Fruit fly (Drosophila melanogaster) whole organism, embryonic: Measurements from ENCODE around the gene cher.

ENCODE experiments used
- Ada2b ChIP-seq: fragments of 200-800 bp; sonication (Bioruptor generic); IDR thresholded peaks from 2 replicates; pipeline ENCODE4 v1.3.6; 2022; ENCODE audit warnings: missing biosample characterization, missing genetic modification characterization
- Aef1 ChIP-seq: fragments of 200-800 bp; sonication (Bioruptor generic); IDR thresholded peaks from 3 replicates; pipeline ENCODE4 v1.3.6; 2022; ENCODE audit warnings: missing biosample characterization, missing genetic modification characterization
- Antp ChIP-seq: fragments of 200-800 bp; sonication (Bioruptor generic); optimal IDR thresholded peaks from 3 replicates; lab custom pipeline; 2016; ENCODE audit warnings: missing biosample characterization, missing genetic modification characterization
- C15 ChIP-seq: fragments of 200-800 bp; sonication (Bioruptor generic); IDR thresholded peaks from 3 replicates; pipeline ENCODE4 v1.3.6; 2022; ENCODE audit warnings: missing biosample characterization, missing genetic modification characterization
- CG10366 ChIP-seq: fragments of 200-800 bp; sonication (Bioruptor generic); IDR thresholded peaks from 2 replicates; pipeline ENCODE4 v1.3.6; 2022; ENCODE audit warnings: missing biosample characterization, missing genetic modification characterization
- CG1233 ChIP-seq: fragments of 200-800 bp; sonication (Bioruptor generic); optimal IDR thresholded peaks from 4 replicates; lab custom pipeline; 2018; ENCODE audit warnings: missing biosample characterization, mild to moderate bottlenecking, missing genetic modification characterization
- CG13424 ChIP-seq: fragments of 200-800 bp; sonication (Bioruptor generic); optimal IDR thresholded peaks from 2 replicates; lab custom pipeline; 2019; ENCODE audit warnings: missing biosample characterization, mild to moderate bottlenecking, missing genetic modification characterization, moderate library complexity
- CG14667 ChIP-seq: fragments of 200-800 bp; sonication (Bioruptor generic); IDR thresholded peaks from 2 replicates; pipeline ENCODE4 v1.3.6; 2022; ENCODE audit warnings: missing biosample characterization, missing genetic modification characterization
- CG17186 ChIP-seq: fragments of 200-800 bp; sonication (Bioruptor generic); optimal IDR thresholded peaks from 3 replicates; lab custom pipeline; 2017; ENCODE audit warnings: missing biosample characterization, missing genetic modification reagents, missing genetic modification characterization
- CG2199 ChIP-seq: fragments of 200-800 bp; sonication (Bioruptor generic); IDR thresholded peaks from 3 replicates; pipeline ENCODE4 v1.3.6; 2022; ENCODE audit warnings: missing biosample characterization, missing genetic modification characterization
- CG31224 ChIP-seq: fragments of 200-800 bp; sonication (Bioruptor generic); IDR thresholded peaks from 2 replicates; pipeline ENCODE4 v1.3.6; 2022; ENCODE audit warnings: missing biosample characterization, missing genetic modification characterization
- CG6813 ChIP-seq: fragments of 200-800 bp; sonication (Bioruptor generic); optimal IDR thresholded peaks from 2 replicates; lab custom pipeline; 2017; ENCODE audit warnings: missing biosample characterization, missing genetic modification characterization, mild to moderate bottlenecking, moderate library complexity, missing genetic modification reagents
- CG7372 ChIP-seq: fragments of 200-800 bp; sonication (Bioruptor generic); IDR thresholded peaks from 2 replicates; pipeline ENCODE4 v1.3.6; 2022; ENCODE audit warnings: missing biosample characterization, missing genetic modification characterization
- CG7839 ChIP-seq: fragments of 200-800 bp; sonication (Bioruptor generic); optimal IDR thresholded peaks from 3 replicates; lab custom pipeline; 2018; ENCODE audit warnings: missing biosample characterization, mild to moderate bottlenecking, missing genetic modification characterization, moderate library complexity
- CG8089 ChIP-seq: fragments of 200-800 bp; sonication (Bioruptor generic); optimal IDR thresholded peaks from 3 replicates; lab custom pipeline; 2016; ENCODE audit warnings: missing biosample characterization, missing genetic modification characterization
- Deaf1 ChIP-seq: fragments of 200-800 bp; optimal IDR thresholded peaks from 3 replicates; lab custom pipeline; 2019; ENCODE audit warnings: missing biosample characterization, mild to moderate bottlenecking, missing genetic modification characterization, moderate library complexity
- Dek ChIP-seq: fragments of 200-800 bp; sonication (Bioruptor generic); optimal IDR thresholded peaks from 3 replicates; lab custom pipeline; 2019; ENCODE audit warnings: missing biosample characterization, mild to moderate bottlenecking, missing genetic modification characterization, moderate library complexity
- Dp ChIP-seq: fragments of 200-800 bp; sonication (Bioruptor generic); optimal IDR thresholded peaks from 2 replicates; lab custom pipeline; 2018; ENCODE audit warnings: missing biosample characterization, mild to moderate bottlenecking, missing genetic modification characterization, moderate library complexity
- Drgx ChIP-seq: fragments of 200-800 bp; sonication (Bioruptor generic); IDR thresholded peaks from 2 replicates; pipeline ENCODE4 v1.3.6; 2022; ENCODE audit warnings: missing biosample characterization, missing genetic modification characterization
- Elba2 ChIP-seq: fragments of 200-800 bp; sonication (Bioruptor generic); optimal IDR thresholded peaks from 3 replicates; lab custom pipeline; 2016; ENCODE audit warnings: missing biosample characterization, missing genetic modification characterization
- Fer1 ChIP-seq: fragments of 200-800 bp; sonication (Bioruptor generic); optimal IDR thresholded peaks from 2 replicates; lab custom pipeline; 2017; ENCODE audit warnings: missing biosample characterization, mild to moderate bottlenecking, missing genetic modification characterization
- HLH54F ChIP-seq: fragments of 200-800 bp; sonication (Bioruptor generic); optimal IDR thresholded peaks from 3 replicates; lab custom pipeline; 2016; ENCODE audit warnings: missing biosample characterization, missing genetic modification characterization
- HmgD ChIP-seq: fragments of 200-800 bp; sonication (Bioruptor generic); optimal IDR thresholded peaks from 3 replicates; lab custom pipeline; 2016; ENCODE audit warnings: missing biosample characterization, missing genetic modification characterization
- Hr39 ChIP-seq: fragments of >200 bp; optimal IDR thresholded peaks from 2 replicates; lab custom pipeline; 2017
- Hr51 ChIP-seq, 2 experiments: fragments of 200-800 bp; sonication (Bioruptor generic); optimal IDR thresholded peaks; 2 replicates in 1 of 2; 3 replicates in 1 of 2; lab custom pipeline; 2016 to 2018; ENCODE audit warnings: missing biosample characterization in 2 of 2, missing genetic modification characterization in 2 of 2, mild to moderate bottlenecking in 1 of 2, moderate library complexity in 1 of 2
- Lhr ChIP-seq: fragments of 200-800 bp; sonication (Bioruptor generic); optimal IDR thresholded peaks from 3 replicates; lab custom pipeline; 2017; ENCODE audit warnings: mild to moderate bottlenecking, missing biosample characterization, missing genetic modification reagents, missing genetic modification characterization
- Myb ChIP-seq: fragments of 200-800 bp; sonication (Bioruptor generic); optimal IDR thresholded peaks from 2 replicates; lab custom pipeline; 2016; ENCODE audit warnings: missing biosample characterization, missing genetic modification characterization
- NfI ChIP-seq: fragments of 200-800 bp; sonication (Bioruptor generic); optimal IDR thresholded peaks from 3 replicates; lab custom pipeline; 2018; ENCODE audit warnings: missing biosample characterization, mild to moderate bottlenecking, missing genetic modification characterization, moderate library complexity
- Oaz ChIP-seq: fragments of 200-800 bp; sonication (Bioruptor generic); IDR thresholded peaks from 2 replicates; pipeline ENCODE4 v1.3.6; 2022; ENCODE audit warnings: missing biosample characterization, missing genetic modification characterization
- Optix ChIP-seq: fragments of 200-800 bp; sonication (Bioruptor generic); IDR thresholded peaks from 3 replicates; pipeline ENCODE4 v1.3.6; 2022; ENCODE audit warnings: missing biosample characterization, missing genetic modification characterization
- al ChIP-seq: fragments of 200-800 bp; sonication (Bioruptor generic); IDR thresholded peaks from 2 replicates; pipeline ENCODE4 v1.3.6; 2022; ENCODE audit warnings: missing biosample characterization, missing genetic modification characterization
- aop ChIP-seq: fragments of 200-800 bp; sonication (Bioruptor generic); IDR thresholded peaks from 2 replicates; pipeline ENCODE4 v1.3.6; 2022; ENCODE audit warnings: missing biosample characterization, missing genetic modification characterization
- bab2 ChIP-seq: fragments of 200-800 bp; sonication (Bioruptor generic); optimal IDR thresholded peaks from 2 replicates; lab custom pipeline; 2016; ENCODE audit warnings: missing biosample characterization, missing genetic modification characterization
- bsh ChIP-seq, 2 experiments: fragments of 200-800 bp; sonication (Bioruptor generic); optimal IDR thresholded peaks; 2 replicates each; lab custom pipeline; 2017 to 2018; ENCODE audit warnings: mild to moderate bottlenecking in 2 of 2, missing biosample characterization in 2 of 2, missing genetic modification characterization in 2 of 2, moderate library complexity in 1 of 2
- btn ChIP-seq: fragments of 200-800 bp; sonication (Bioruptor generic); optimal IDR thresholded peaks from 2 replicates; lab custom pipeline; 2016; ENCODE audit warnings: missing biosample characterization, missing genetic modification characterization
- cad ChIP-seq: fragments of >200 bp; optimal IDR thresholded peaks from 2 replicates; lab custom pipeline; 2017; ENCODE audit warnings: missing biosample characterization, missing genetic modification characterization
- chif ChIP-seq, 2 experiments: fragments of 200-800 bp; sonication (Bioruptor generic); optimal IDR thresholded peaks; 3 replicates each; lab custom pipeline; 2016; ENCODE audit warnings: missing biosample characterization in 2 of 2, missing genetic modification characterization in 2 of 2
- chinmo ChIP-seq: fragments of 200-800 bp; sonication (Bioruptor generic); IDR thresholded peaks from 4 replicates; pipeline ENCODE4 v1.3.6; 2022; ENCODE audit warnings: missing biosample characterization, missing genetic modification characterization; ENCODE audit not compliant: partially characterized antibody
- ci ChIP-seq: fragments of 200-800 bp; sonication (Bioruptor generic); IDR thresholded peaks from 3 replicates; pipeline ENCODE4 v1.3.6; 2022; ENCODE audit warnings: missing biosample characterization, missing genetic modification characterization
- crc ChIP-seq: fragments of 200-800 bp; sonication (Bioruptor generic); optimal IDR thresholded peaks from 2 replicates; lab custom pipeline; 2016; ENCODE audit warnings: missing biosample characterization, missing genetic modification characterization
- croc ChIP-seq: fragments of 200-800 bp; sonication (Bioruptor generic); conservative IDR thresholded peaks from 3 replicates; pipeline ENCODE4 v1.3.6; 2022; ENCODE audit warnings: missing biosample characterization, missing genetic modification characterization
- dpn ChIP-seq, 2 experiments: fragments of 200-800 bp; sonication (Bioruptor generic); optimal IDR thresholded peaks; 3 replicates each; lab custom pipeline; 2016; ENCODE audit warnings: missing biosample characterization in 2 of 2, missing genetic modification characterization in 2 of 2
- fu2 ChIP-seq: fragments of 200-800 bp; sonication (Bioruptor generic); optimal IDR thresholded peaks from 2 replicates; lab custom pipeline; 2016; ENCODE audit warnings: missing biosample characterization, missing genetic modification characterization
- gce ChIP-seq: fragments of 200-800 bp; sonication (Bioruptor generic); IDR thresholded peaks from 3 replicates; pipeline ENCODE4 v1.3.6; 2022; ENCODE audit warnings: missing biosample characterization, missing genetic modification characterization
- hth ChIP-seq: fragments of >200 bp; optimal IDR thresholded peaks from 2 replicates; lab custom pipeline; 2017; ENCODE audit warnings: inconsistent platforms
- nau ChIP-seq: fragments of 200-800 bp; sonication (Bioruptor generic); optimal IDR thresholded peaks from 3 replicates; lab custom pipeline; 2017; ENCODE audit warnings: missing biosample characterization, mild to moderate bottlenecking, missing genetic modification characterization, missing genetic modification reagents
- org-1 ChIP-seq: fragments of 200-800 bp; sonication (Bioruptor generic); optimal IDR thresholded peaks from 2 replicates; lab custom pipeline; 2017; ENCODE audit warnings: missing biosample characterization, missing genetic modification characterization
- pzg ChIP-seq: fragments of 200-800 bp; sonication (Bioruptor generic); optimal IDR thresholded peaks from 3 replicates; lab custom pipeline; 2018; ENCODE audit warnings: missing biosample characterization, mild to moderate bottlenecking, missing genetic modification characterization, moderate library complexity
- sima ChIP-seq: fragments of 200-800 bp; sonication (Bioruptor generic); optimal IDR thresholded peaks from 2 replicates; lab custom pipeline; 2016; ENCODE audit warnings: missing biosample characterization, missing genetic modification characterization
- tgo ChIP-seq: fragments of 200-800 bp; sonication (Bioruptor generic); IDR thresholded peaks from 3 replicates; pipeline ENCODE4 v1.3.6; 2022; ENCODE audit warnings: missing biosample characterization, missing genetic modification characterization
- tna ChIP-seq: fragments of 200-800 bp; sonication (Bioruptor generic); IDR thresholded peaks from 2 replicates; pipeline ENCODE4 v1.3.6; 2022; ENCODE audit warnings: missing biosample characterization, missing genetic modification characterization; ENCODE audit not compliant: partially characterized antibody

The cher gene

DNA sequence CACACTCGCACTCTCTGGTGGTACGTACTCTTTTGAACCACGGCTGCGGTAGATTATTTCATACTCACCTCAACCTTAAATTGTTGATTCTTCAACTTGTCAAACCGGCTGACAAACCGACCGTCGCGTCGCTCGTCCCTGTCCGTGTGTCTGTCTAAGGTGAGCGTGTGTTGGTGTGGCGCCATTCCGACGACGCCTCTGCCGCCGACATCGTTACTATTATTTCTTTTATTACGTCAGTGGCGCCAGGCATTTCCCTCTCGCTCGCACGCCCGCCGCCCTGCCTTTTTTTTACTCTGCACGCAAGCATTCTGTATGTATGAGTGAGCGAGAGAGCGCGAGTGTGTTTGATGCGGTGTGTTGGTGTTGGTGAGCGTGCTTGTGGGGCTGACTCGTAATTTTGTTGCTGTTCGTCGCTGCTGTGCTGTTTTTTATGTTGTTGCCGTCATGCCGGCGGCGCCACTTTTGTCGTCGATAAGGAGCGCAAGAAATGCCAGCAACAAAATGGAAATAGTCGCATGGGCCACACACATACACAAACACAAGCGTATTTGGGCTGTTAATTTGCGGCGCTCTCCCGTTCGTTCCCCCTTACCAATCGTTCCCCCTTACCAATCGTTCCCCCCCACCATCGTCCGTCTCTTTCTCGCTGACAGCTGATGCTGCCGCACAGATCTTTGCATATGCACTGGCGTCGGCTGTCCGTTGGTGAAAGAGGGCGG is 68.8 kb downstream of the cher start (continued):
- TF ChIP-seq aop (GFP tag; lab: Robert Waterston, UW) (no peak), Ada2b (GFP tag; lab: Robert Waterston, UW) (no peak), Myb (no peak), CG8089 (GFP tag; lab: Kevin White, UChicago) (no peak), tna (GFP tag; lab: Robert Waterston, UW) (no peak), HmgD (GFP tag; lab: Kevin White, UChicago) (no peak), NfI (GFP tag; lab: Kevin White, UChicago) (no peak), CG14667 (GFP tag; lab: Robert Waterston, UW) (0 out of 2 replicates have a peak, but pooled peaks have one; percentile 6), Lhr (GFP tag; lab: Kevin White, UChicago) (no peak), al (no peak), pzg (GFP tag; lab: Kevin White, UChicago) (no peak), chif (GFP tag; optimal IDR thresholded peaks at IDR 0.05; lab: Kevin White, UChicago) (no peak), Oaz (GFP tag; lab: Robert Waterston, UW) (no peak), nau (peak; percentile 32), bsh (GFP tag; optimal IDR thresholded peaks at IDR 0.05; lab: Kevin White, UChicago) (peak in 1 of 2 experiments; percentile 58), Aef1 (GFP tag; lab: Robert Waterston, UW) (peak; percentile 76), Hr51 (GFP tag; optimal IDR thresholded peaks at IDR 0.05; lab: Kevin White, UChicago) (peak in 1 of 2 experiments; percentile 70), C15 (no peak), btn (GFP tag; lab: Kevin White, UChicago) (no peak), ci (GFP tag; lab: Robert Waterston, UW) (peak; percentile 69), CG1233 (peak; percentile 16), CG10366 (GFP tag; lab: Robert Waterston, UW) (no peak), croc (no peak), Dp (GFP tag; lab: Kevin White, UChicago) (peak; percentile 8), CG6813 (GFP tag; lab: Kevin White, UChicago) (no peak), CG2199 (GFP tag; lab: Robert Waterston, UW) (peak; percentile 73; the same call in 1 of the 3 replicates), Hr39 (lab: Kevin White, UChicago) (no peak), gce (GFP tag; lab: Robert Waterston, UW) (no peak), chinmo (GFP tag; lab: Robert Waterston, UW) (peak; percentile 95), org-1 (peak; percentile 25), CG31224 (GFP tag; lab: Robert Waterston, UW) (no peak; the same call in 1 of the 2 replicates), CG7839 (tag; lab: Kevin White, UChicago) (no peak), tgo (GFP tag; lab: Robert Waterston, UW) (no peak), Antp (no peak), crc (GFP tag; lab: Kevin White, UChicago) (no peak), Drgx (peak; percentile 51), Dek (no peak), Elba2 (GFP tag; lab: Kevin White, UChicago) (no peak), CG7372 (GFP tag; lab: Robert Waterston, UW) (no peak), sima (no peak), dpn (GFP tag; optimal IDR thresholded peaks at IDR 0.05; lab: Kevin White, UChicago) (no peak), CG13424 (tag; lab: Kevin White, UChicago) (no peak), Optix (GFP tag; lab: Robert Waterston, UW) (no peak), CG17186 (GFP tag; lab: Kevin White, UChicago) (no peak), fu2 (no peak), HLH54F (GFP tag; lab: Kevin White, UChicago) (no peak), bab2 (GFP tag; lab: Kevin White, UChicago) (no peak), hth (lab: Kevin White, UChicago) (no peak), cad (GFP tag; lab: Kevin White, UChicago) (peak; percentile 20), Fer1 (GFP tag; lab: Kevin White, UChicago) (peak; percentile 70), Deaf1 (tag; lab: Kevin White, UChicago) (peak; percentile 82)
